Fruit fly (Drosophila melanogaster): ENCODE results near the gene del.

Gene del

DNA sequence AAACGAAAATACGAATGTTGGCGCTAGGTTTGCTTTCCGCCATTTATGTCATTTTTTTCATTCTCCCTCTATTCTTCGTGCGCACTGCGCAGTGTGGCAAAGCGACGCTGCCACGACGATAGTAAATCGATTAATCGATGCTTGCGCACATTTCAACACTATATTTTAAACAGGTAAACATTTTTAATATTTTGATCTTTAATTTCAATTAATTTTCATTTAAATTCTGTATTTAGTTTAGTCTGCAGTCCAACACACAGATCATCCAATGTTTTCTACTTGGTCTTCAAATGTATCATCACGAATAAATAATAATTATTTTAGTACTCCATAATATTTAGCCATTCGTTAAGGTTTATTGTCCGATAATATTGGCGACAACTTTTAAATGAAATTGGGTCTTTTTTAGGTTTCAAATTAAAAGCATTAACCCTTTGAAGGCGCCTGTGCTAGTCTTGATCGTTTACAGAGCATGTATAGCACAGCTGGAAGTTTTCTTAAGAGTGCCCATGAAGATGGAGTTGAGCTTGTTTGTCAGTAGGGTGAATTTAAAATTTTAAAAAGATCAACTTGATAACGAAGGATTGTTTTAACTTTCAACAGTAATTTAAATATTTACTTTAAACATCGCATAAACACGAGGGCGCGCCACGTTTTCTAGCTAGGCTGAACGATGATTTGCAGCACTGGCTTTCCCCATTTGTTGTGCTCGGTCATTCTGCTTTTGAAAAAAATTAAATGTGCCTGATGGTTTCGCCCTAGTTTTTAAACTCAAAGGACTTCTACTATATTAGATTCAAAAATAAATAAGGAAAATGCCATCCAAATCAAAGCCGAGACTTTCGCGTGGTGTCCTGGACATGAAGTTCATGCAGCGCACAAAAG lies 8.1 kb upstream of the del start, which contains the start of the genes Mpp6 and E2f2 (continued):
- TF ChIP-seq Sox100B (GFP tag; optimal IDR thresholded peaks at IDR 0.05) (peak; percentile 36), CG14050 (GFP tag; IDR thresholded peaks at IDR 0.05) (no peak), ro (GFP tag; IDR thresholded peaks at IDR 0.05) (no peak), CG13775 (GFP tag; optimal IDR thresholded peaks at IDR 0.05) (no peak), caup (GFP tag; optimal IDR thresholded peaks at IDR 0.05; ENCODE audit: severe bottlenecking) (no peak), sc (optimal IDR thresholded peaks at IDR 0.05) (no peak), sc (GFP tag; optimal IDR thresholded peaks at IDR 0.05) (no peak), Dll (GFP tag; IDR thresholded peaks at IDR 0.05; ENCODE audit: partially characterized antibody) (peak; percentile 84), Tbp (GFP tag; optimal IDR thresholded peaks at IDR 0.05) (peak; percentile 1), psq (GFP tag; optimal IDR thresholded peaks at IDR 0.05) (peak; percentile 95), CG9215 (GFP tag; IDR thresholded peaks at IDR 0.05) (no peak), CG7839 (tag; optimal IDR thresholded peaks at IDR 0.05) (peak; percentile 7), seq (GFP tag; IDR thresholded peaks at IDR 0.05) (0 out of 2 replicates have a peak, but pooled peaks have one; percentile 25), gro (GFP tag; optimal IDR thresholded peaks at IDR 0.05) (peak; percentile 22), ewg (GFP tag; optimal IDR thresholded peaks at IDR 0.05) (peak; percentile 93), CG6791 (GFP tag; IDR thresholded peaks at IDR 0.05; ENCODE audit: partially characterized antibody) (peak; percentile 89), CG34422 (GFP tag; IDR thresholded peaks at IDR 0.05) (no peak), Drgx (GFP tag; IDR thresholded peaks at IDR 0.05) (no peak), gce (GFP tag; IDR thresholded peaks at IDR 0.05) (no peak), Stat92E (GFP tag; optimal IDR thresholded peaks at IDR 0.05) (no peak), cato (GFP tag; optimal IDR thresholded peaks at IDR 0.05; ENCODE audit: borderline replicate concordance) (no peak), exex (tag; optimal IDR thresholded peaks at IDR 0.05) (no peak), CG16813 (GFP tag; IDR thresholded peaks at IDR 0.05; ENCODE audit: partially characterized antibody) (peak; percentile 86), Asciz (GFP tag; optimal IDR thresholded peaks at IDR 0.05) (no peak), Bgb (GFP tag; IDR thresholded peaks at IDR 0.05; ENCODE audit: partially characterized antibody) (peak; percentile 89), ac (GFP tag; optimal IDR thresholded peaks at IDR 0.05) (no peak), grau (tag; optimal IDR thresholded peaks at IDR 0.05) (peak; percentile 24), Mad (GFP tag; optimal IDR thresholded peaks at IDR 0.05) (peak; percentile 23), Rfx (GFP tag; IDR thresholded peaks at IDR 0.05) (peak; percentile 86), chinmo (GFP tag; IDR thresholded peaks at IDR 0.05; ENCODE audit: partially characterized antibody) (peak; percentile 80; the same call in 2 of the 4 replicates), CG6689 (GFP tag; IDR thresholded peaks at IDR 0.05) (0 out of 2 replicates have a peak, but pooled peaks have one; percentile 20), kah (GFP tag; optimal IDR thresholded peaks at IDR 0.05) (no peak), CG1603 (tag; optimal IDR thresholded peaks at IDR 0.05) (peak; percentile 60), hth (optimal IDR thresholded peaks at IDR 0.05) (no peak), CG30020 (tag; optimal IDR thresholded peaks at IDR 0.05) (peak; percentile 29), CG9437 (GFP tag; optimal IDR thresholded peaks at IDR 0.05) (peak; percentile 27), sug (tag; optimal IDR thresholded peaks at IDR 0.05) (peak; percentile 26)

DNA sequence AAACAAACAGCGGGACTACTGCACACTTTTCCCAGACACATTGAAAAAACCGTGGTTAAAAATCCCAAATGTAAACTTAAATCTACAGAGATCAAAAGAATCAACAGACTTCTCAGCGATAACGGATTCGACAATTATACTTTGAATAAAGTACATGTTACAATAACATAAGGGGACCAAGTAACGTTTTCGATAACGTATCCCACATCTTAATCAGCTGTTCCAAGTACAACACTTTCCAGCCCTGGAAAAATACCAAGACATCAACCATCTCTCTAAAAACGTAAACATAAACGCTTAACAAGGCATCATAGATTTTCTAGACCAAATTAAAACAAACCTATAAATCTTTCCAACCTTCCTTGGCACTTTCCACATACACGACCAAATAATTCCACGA lies 5.5 kb upstream of the del start:
- TF ChIP-seq Dp (GFP tag; optimal IDR thresholded peaks at IDR 0.05) (peak; percentile 41), CG8281 (tag; optimal IDR thresholded peaks at IDR 0.05) (no peak), Sox100B (GFP tag; optimal IDR thresholded peaks at IDR 0.05) (no peak), Hand (GFP tag; optimal IDR thresholded peaks at IDR 0.05) (no peak), crc (GFP tag; optimal IDR thresholded peaks at IDR 0.05) (no peak), wor (GFP tag; IDR thresholded peaks at IDR 0.05) (no peak), unc-4 (GFP tag; IDR thresholded peaks at IDR 0.05; ENCODE audit: partially characterized antibody) (peak; percentile 49), CG2889 (GFP tag; IDR thresholded peaks at IDR 0.05) (no peak), salm (tag; optimal IDR thresholded peaks at IDR 0.05) (no peak), CG15601 (tag; optimal IDR thresholded peaks at IDR 0.05) (peak; percentile 14), stwl (tag; optimal IDR thresholded peaks at IDR 0.05) (peak; percentile 78), Dip3 (GFP tag; optimal IDR thresholded peaks at IDR 0.05) (no peak), pb (GFP tag; optimal IDR thresholded peaks at IDR 0.05) (no peak), CG31224 (GFP tag; IDR thresholded peaks at IDR 0.05) (no peak)
